Worm (Caenorhabditis elegans) whole organism, early embryonic: ENCODE data around the gene R05D8.11.

ENCODE experiments used
- B0310.2 ChIP-seq: sonication (generic microtip); optimal IDR thresholded peaks from 2 replicates; lab custom pipeline; 2016; ENCODE audit warnings: mild to moderate bottlenecking, missing genetic modification characterization, missing compliant biosample characterization
- ama-1 ChIP-seq: fragments of 150-350 bp; optimal IDR thresholded peaks from 2 replicates; lab custom pipeline; 2014
- ceh-13 ChIP-seq: fragments of 200-800 bp; sonication (Bioruptor generic); optimal IDR thresholded peaks from 2 replicates; lab custom pipeline; 2018; ENCODE audit warnings: mild to moderate bottlenecking, missing genetic modification characterization, missing compliant biosample characterization
- ets-7 ChIP-seq: sonication (generic microtip); optimal IDR thresholded peaks from 2 replicates; lab custom pipeline; 2016; ENCODE audit warnings: missing genotype, missing genetic modification characterization, missing compliant biosample characterization
- flt-1 ChIP-seq: fragments of 200-800 bp; sonication (Bioruptor generic); IDR thresholded peaks from 2 replicates; pipeline ENCODE4 v1.3.6; 2022; ENCODE audit warnings: missing genetic modification characterization, missing compliant biosample characterization
- hnd-1 ChIP-seq: sonication (generic microtip); optimal IDR thresholded peaks from 2 replicates; lab custom pipeline; 2016; ENCODE audit warnings: missing genetic modification characterization, missing compliant biosample characterization
- tbx-37 ChIP-seq: fragments of 200-800 bp; sonication (Bioruptor generic); conservative IDR thresholded peaks from 2 replicates; pipeline ENCODE4 v1.3.6; 2022; ENCODE audit warnings: missing genetic modification reagents, missing genetic modification characterization, missing compliant biosample characterization

- TF ChIP-seq ceh-13 (GFP tag; lab: Kevin White, UChicago) (no peak), ama-1 (no peak), flt-1 (no peak), B0310.2 (no peak), ets-7 (tag; lab: Kevin White, UChicago) (no peak), hnd-1 (no peak), tbx-37 (GFP tag; lab: Robert Waterston, UW) (no peak)
Measured at ce11 chrV:2758437-2758836, 22.2 kb downstream of the R05D8.11 start.
